Fruit fly (Drosophila melanogaster) whole organism, prepupa: ENCODE data around the gene side-VI.

Experiments used
- Blimp-1 ChIP-seq: fragments of 200-800 bp; sonication (Bioruptor generic); optimal IDR thresholded peaks from 3 replicates; lab custom pipeline; 2017; ENCODE audit warnings: missing biosample characterization, missing genetic modification characterization, mild to moderate bottlenecking, moderate library complexity, missing genetic modification reagents
- CG10631 ChIP-seq: fragments of 200-800 bp; sonication (Bioruptor generic); optimal IDR thresholded peaks from 2 replicates; lab custom pipeline; 2016; ENCODE audit warnings: missing biosample characterization, missing genetic modification characterization
- CG11294 ChIP-seq: fragments of 200-800 bp; sonication (Bioruptor generic); IDR thresholded peaks from 2 replicates; pipeline ENCODE4 v1.3.6; 2022; ENCODE audit warnings: missing biosample characterization, missing genetic modification characterization
- CG11902 ChIP-seq: fragments of 200-800 bp; sonication (Bioruptor generic); optimal IDR thresholded peaks from 3 replicates; lab custom pipeline; 2016; ENCODE audit warnings: missing biosample characterization, missing genetic modification characterization
- CG15336 ChIP-seq: fragments of 200-800 bp; sonication (Bioruptor generic); IDR thresholded peaks from 2 replicates; pipeline ENCODE4 v1.3.6; 2022; ENCODE audit warnings: missing biosample characterization, missing genetic modification characterization
- CG1621 ChIP-seq: fragments of 200-800 bp; sonication (Bioruptor generic); optimal IDR thresholded peaks from 3 replicates; lab custom pipeline; 2018; ENCODE audit warnings: missing biosample characterization, mild to moderate bottlenecking, missing genetic modification characterization
- CG32006 ChIP-seq: fragments of 200-800 bp; sonication (Bioruptor generic); optimal IDR thresholded peaks from 3 replicates; lab custom pipeline; 2017; ENCODE audit warnings: missing biosample characterization, mild to moderate bottlenecking, missing genetic modification characterization
- CG34406 ChIP-seq: fragments of 200-800 bp; sonication (Bioruptor generic); optimal IDR thresholded peaks from 3 replicates; lab custom pipeline; 2016; ENCODE audit warnings: missing biosample characterization, missing genetic modification characterization
- CG4318 ChIP-seq: fragments of 200-800 bp; sonication (Bioruptor generic); optimal IDR thresholded peaks from 3 replicates; lab custom pipeline; 2017; ENCODE audit warnings: missing biosample characterization, mild to moderate bottlenecking, missing genetic modification characterization
- CG6163 ChIP-seq: fragments of 200-800 bp; sonication (Bioruptor generic); IDR thresholded peaks from 3 replicates; pipeline ENCODE4 v1.3.6; 2022; ENCODE audit warnings: missing biosample characterization, missing genetic modification characterization
- CG6276 ChIP-seq: fragments of 200-800 bp; sonication (Bioruptor generic); optimal IDR thresholded peaks from 2 replicates; lab custom pipeline; 2017; ENCODE audit warnings: missing biosample characterization, mild to moderate bottlenecking, missing genetic modification characterization
- CG6792 ChIP-seq: fragments of 200-800 bp; sonication (Bioruptor generic); optimal IDR thresholded peaks from 3 replicates; lab custom pipeline; 2016; ENCODE audit warnings: missing biosample characterization, missing genetic modification characterization
- CG6808 ChIP-seq: fragments of 200-800 bp; sonication (Bioruptor generic); optimal IDR thresholded peaks from 3 replicates; lab custom pipeline; 2017; ENCODE audit warnings: missing biosample characterization, missing genetic modification characterization, mild to moderate bottlenecking, moderate library complexity, missing genetic modification reagents
- CG6854 ChIP-seq: fragments of 200-800 bp; sonication (Bioruptor generic); optimal IDR thresholded peaks from 2 replicates; lab custom pipeline; 2017; ENCODE audit warnings: missing biosample characterization, mild to moderate bottlenecking, missing genetic modification characterization
- CG8119 ChIP-seq: fragments of 200-800 bp; sonication (Bioruptor generic); IDR thresholded peaks from 3 replicates; pipeline ENCODE4 v1.3.6; 2022; ENCODE audit warnings: missing biosample characterization, missing genetic modification characterization
- CG8319 ChIP-seq: fragments of 200-800 bp; sonication (Bioruptor generic); optimal IDR thresholded peaks from 3 replicates; lab custom pipeline; 2016; ENCODE audit warnings: missing biosample characterization, missing genetic modification characterization
- Eip75B ChIP-seq: fragments of 200-800 bp; sonication (Bioruptor generic); optimal IDR thresholded peaks from 3 replicates; lab custom pipeline; 2016; ENCODE audit warnings: missing biosample characterization, missing genetic modification characterization
- Eip78C ChIP-seq: fragments of 200-800 bp; sonication (Bioruptor generic); peaks from one replicate; lab custom pipeline; 2016; ENCODE audit warnings: missing biosample characterization, missing genetic modification characterization
- Ets21C ChIP-seq: fragments of 200-800 bp; sonication (Bioruptor generic); optimal IDR thresholded peaks from 3 replicates; lab custom pipeline; 2016; ENCODE audit warnings: missing biosample characterization, missing genetic modification characterization
- Hr39 ChIP-seq: fragments of 200-800 bp; sonication (Bioruptor generic); optimal IDR thresholded peaks from 2 replicates; lab custom pipeline; 2016; ENCODE audit warnings: missing biosample characterization, missing genetic modification characterization
- Hr4 ChIP-seq: fragments of 200-800 bp; sonication (Bioruptor generic); optimal IDR thresholded peaks from 3 replicates; lab custom pipeline; 2016; ENCODE audit warnings: missing biosample characterization, missing genetic modification characterization
- OdsH ChIP-seq: fragments of 200-800 bp; sonication (Bioruptor generic); optimal IDR thresholded peaks from 3 replicates; lab custom pipeline; 2016; ENCODE audit warnings: missing biosample characterization, missing genetic modification characterization
- Smox ChIP-seq: fragments of 200-800 bp; sonication (Bioruptor generic); optimal IDR thresholded peaks from 3 replicates; lab custom pipeline; 2016; ENCODE audit warnings: missing biosample characterization, missing genetic modification characterization
- Sox102F ChIP-seq: fragments of 200-800 bp; sonication (Bioruptor generic); optimal IDR thresholded peaks from 2 replicates; lab custom pipeline; 2016; ENCODE audit warnings: missing biosample characterization, mild to moderate bottlenecking, missing genetic modification characterization
- Sox14 ChIP-seq: fragments of 200-800 bp; sonication (Bioruptor generic); optimal IDR thresholded peaks from 3 replicates; lab custom pipeline; 2016; ENCODE audit warnings: missing biosample characterization, missing genetic modification characterization
- Sox15 ChIP-seq: fragments of 200-800 bp; sonication (Bioruptor generic); optimal IDR thresholded peaks from 3 replicates; lab custom pipeline; 2016; ENCODE audit warnings: missing biosample characterization, missing genetic modification characterization
- cyc ChIP-seq: fragments of 200-800 bp; sonication (Bioruptor generic); optimal IDR thresholded peaks from 3 replicates; lab custom pipeline; 2016; ENCODE audit warnings: missing biosample characterization, missing genetic modification characterization
- dac ChIP-seq: fragments of 200-800 bp; sonication (Bioruptor generic); optimal IDR thresholded peaks from 2 replicates; lab custom pipeline; 2017; ENCODE audit warnings: missing biosample characterization, mild to moderate bottlenecking, missing genetic modification characterization
- dsx ChIP-seq: fragments of 200-800 bp; optimal IDR thresholded peaks from 3 replicates; lab custom pipeline; 2019; ENCODE audit warnings: missing biosample characterization, mild to moderate bottlenecking, missing genetic modification characterization, moderate library complexity; ENCODE audit not compliant: poor library complexity, severe bottlenecking
- esn ChIP-seq: fragments of 200-800 bp; sonication (Bioruptor generic); optimal IDR thresholded peaks from 2 replicates; lab custom pipeline; 2016; ENCODE audit warnings: missing biosample characterization, mild to moderate bottlenecking, missing genetic modification characterization, moderate library complexity
- fkh ChIP-seq: fragments of 200-800 bp; sonication (Bioruptor generic); optimal IDR thresholded peaks from 3 replicates; lab custom pipeline; 2017; ENCODE audit warnings: missing biosample characterization, mild to moderate bottlenecking, missing genetic modification characterization, moderate library complexity
- lz ChIP-seq: fragments of 200-800 bp; sonication (Bioruptor generic); optimal IDR thresholded peaks from 3 replicates; lab custom pipeline; 2016; ENCODE audit warnings: missing biosample characterization, missing genetic modification characterization
- net ChIP-seq: fragments of 200-800 bp; sonication (Bioruptor generic); optimal IDR thresholded peaks from 3 replicates; lab custom pipeline; 2016; ENCODE audit warnings: missing biosample characterization, missing genetic modification characterization
- salr ChIP-seq, 2 experiments: fragments of 200-800 bp; sonication (Bioruptor generic); optimal IDR thresholded peaks; 3 replicates each; lab custom pipeline; 2016 to 2018; ENCODE audit warnings: missing biosample characterization in 2 of 2, missing genetic modification characterization in 2 of 2, mild to moderate bottlenecking in 1 of 2
- spab ChIP-seq: fragments of 200-800 bp; sonication (Bioruptor generic); optimal IDR thresholded peaks from 2 replicates; lab custom pipeline; 2017; ENCODE audit warnings: missing biosample characterization, mild to moderate bottlenecking, missing genetic modification characterization, missing genetic modification reagents
- ss ChIP-seq, 2 experiments: fragments of 200-800 bp; sonication (Bioruptor generic); optimal IDR thresholded peaks; 2 replicates in 1 of 2; 3 replicates in 1 of 2; lab custom pipeline; 2017 to 2018; ENCODE audit warnings: mild to moderate bottlenecking in 2 of 2, missing biosample characterization in 2 of 2, missing genetic modification characterization in 2 of 2, moderate library complexity in 1 of 2
- svp ChIP-seq: fragments of 200-800 bp; sonication (Bioruptor generic); peaks from one replicate; lab custom pipeline; 2016; ENCODE audit warnings: missing biosample characterization, missing genetic modification characterization
- topi ChIP-seq: fragments of 200-800 bp; sonication (Bioruptor generic); optimal IDR thresholded peaks from 3 replicates; lab custom pipeline; 2016; ENCODE audit warnings: missing biosample characterization, missing genetic modification characterization
- vri ChIP-seq: fragments of 200-800 bp; sonication (Bioruptor generic); optimal IDR thresholded peaks from 3 replicates; lab custom pipeline; 2016; ENCODE audit warnings: missing biosample characterization, mild to moderate bottlenecking, missing genetic modification characterization

side-VI gene

dm6 chr3R:10972139-10972538, at the start of gene side-VI:
Gene side-VI (plus strand): TSS chr3R:10972381.
- no peak for TF ChIP-seq svp (GFP tag; lab: Kevin White, UChicago)
- TF ChIP-seq CG32006 (GFP tag; lab: Kevin White, UChicago), result no peak
- no peak for TF ChIP-seq Sox14 (GFP tag; lab: Kevin White, UChicago)
- TF ChIP-seq fkh (GFP tag; lab: Kevin White, UChicago), result no peak
- no peak for TF ChIP-seq CG8319
- TF ChIP-seq CG8119 (GFP tag; lab: Robert Waterston, UW), result no peak
- no peak for TF ChIP-seq esn (GFP tag; lab: Kevin White, UChicago)
- TF ChIP-seq CG6792 (GFP tag; lab: Kevin White, UChicago), result no peak
- TF ChIP-seq Smox (GFP tag; lab: Kevin White, UChicago), result no peak
- no peak for TF ChIP-seq Hr39
- no peak for TF ChIP-seq Hr4 (GFP tag; lab: Kevin White, UChicago)
- no peak for TF ChIP-seq OdsH (GFP tag; lab: Kevin White, UChicago)

DNA sequence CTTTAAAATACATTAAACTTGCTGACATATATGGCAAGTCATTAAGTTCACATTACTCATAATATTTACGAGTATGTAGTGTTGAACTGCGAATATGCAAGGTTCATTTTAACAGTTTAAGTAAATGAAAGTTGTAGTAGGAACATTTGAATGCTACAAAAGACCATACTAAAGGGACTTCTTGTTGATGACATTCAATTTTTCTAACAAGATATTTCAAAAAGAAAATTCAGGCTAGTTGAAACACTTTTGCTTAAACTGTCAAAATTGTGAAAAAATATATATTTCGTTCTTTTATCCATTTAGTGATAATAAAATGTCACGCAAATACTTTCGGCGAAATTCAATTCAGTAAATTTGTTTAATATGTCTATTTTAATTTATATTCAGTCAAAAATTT, 22.2 kb upstream of the side-VI start, which contains the start of gene Tengl4:
Gene Tengl4 (plus strand): TSS at position 301 of the 400 bp plus-strand sequence.
- no peak for TF ChIP-seq CG6792 (GFP tag; lab: Kevin White, UChicago)
- no peak for TF ChIP-seq CG1621 (tag; lab: Kevin White, UChicago)
- TF ChIP-seq CG6276 (GFP tag; lab: Kevin White, UChicago), result no peak
- no peak for TF ChIP-seq Eip78C (GFP tag; lab: Kevin White, UChicago)
- TF ChIP-seq CG4318, result no peak
- no peak for TF ChIP-seq Eip75B
- TF ChIP-seq CG15336, result no peak
- TF ChIP-seq ss (GFP tag; optimal IDR thresholded peaks at IDR 0.05; lab: Kevin White, UChicago), result no peak
- no peak for TF ChIP-seq dsx
- no peak for TF ChIP-seq salr (GFP tag; optimal IDR thresholded peaks at IDR 0.05; lab: Kevin White, UChicago)
- TF ChIP-seq esn (GFP tag; lab: Kevin White, UChicago), result no peak
- TF ChIP-seq Sox15 (GFP tag; lab: Kevin White, UChicago), result no peak
- no peak for TF ChIP-seq CG6854 (GFP tag; lab: Kevin White, UChicago)
- no peak for TF ChIP-seq Blimp-1 (GFP tag; lab: Kevin White, UChicago)

dm6 chr3R:10957630-10958029, 14.6 kb upstream of the side-VI start:
- TF ChIP-seq CG11294 (GFP tag; lab: Robert Waterston, UW), result no peak
- no peak for TF ChIP-seq Ets21C (GFP tag; lab: Kevin White, UChicago)
- no peak for TF ChIP-seq CG6808 (GFP tag; lab: Kevin White, UChicago)
- TF ChIP-seq dac (GFP tag; lab: Kevin White, UChicago), result no peak
- no peak for TF ChIP-seq CG6276 (GFP tag; lab: Kevin White, UChicago)
- TF ChIP-seq dsx, result no peak
- TF ChIP-seq vri, result no peak
- no peak for TF ChIP-seq lz

DNA sequence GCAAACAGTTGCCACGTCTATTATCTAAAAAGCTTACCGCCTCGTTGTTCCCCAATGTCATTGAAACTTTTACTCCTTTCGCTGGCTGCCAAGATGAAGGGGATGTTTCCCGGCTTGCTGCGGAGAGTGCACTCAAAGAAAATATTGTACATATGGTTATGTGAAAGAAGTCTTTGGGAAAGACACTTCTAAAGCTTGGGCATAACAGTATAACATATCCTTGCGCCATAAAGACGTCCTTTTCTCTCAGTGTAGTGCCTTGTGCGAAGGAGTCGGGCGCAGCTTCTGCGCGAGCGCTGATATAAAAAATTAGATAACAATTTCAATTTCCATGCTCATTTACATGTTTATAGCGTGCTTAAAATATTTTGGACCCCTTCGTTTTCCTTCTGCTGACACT, 52.5 kb downstream of the side-VI start:
- TF ChIP-seq Blimp-1 (GFP tag; lab: Kevin White, UChicago) (no peak), CG11902 (GFP tag; lab: Kevin White, UChicago) (no peak), net (GFP tag; lab: Kevin White, UChicago) (no peak), CG11294 (GFP tag; lab: Robert Waterston, UW) (no peak), dsx (no peak), CG6808 (GFP tag; lab: Kevin White, UChicago) (no peak), Sox102F (GFP tag; lab: Kevin White, UChicago) (no peak), Ets21C (GFP tag; lab: Kevin White, UChicago) (no peak), CG10631 (no peak), Smox (GFP tag; lab: Kevin White, UChicago) (no peak), Hr4 (GFP tag; lab: Kevin White, UChicago) (no peak), CG32006 (GFP tag; lab: Kevin White, UChicago) (no peak), CG34406 (GFP tag; lab: Kevin White, UChicago) (no peak), topi (GFP tag; lab: Kevin White, UChicago) (no peak), spab (GFP tag; lab: Kevin White, UChicago) (no peak), vri (no peak), cyc (GFP tag; lab: Kevin White, UChicago) (no peak), CG6163 (GFP tag; lab: Robert Waterston, UW) (no peak)
- TF ChIP-seq, all 60 proteins: peak for 0
